Fruit fly (Drosophila melanogaster): ENCODE measurements around the gene CG3552.

CG3552 gene

DNA sequence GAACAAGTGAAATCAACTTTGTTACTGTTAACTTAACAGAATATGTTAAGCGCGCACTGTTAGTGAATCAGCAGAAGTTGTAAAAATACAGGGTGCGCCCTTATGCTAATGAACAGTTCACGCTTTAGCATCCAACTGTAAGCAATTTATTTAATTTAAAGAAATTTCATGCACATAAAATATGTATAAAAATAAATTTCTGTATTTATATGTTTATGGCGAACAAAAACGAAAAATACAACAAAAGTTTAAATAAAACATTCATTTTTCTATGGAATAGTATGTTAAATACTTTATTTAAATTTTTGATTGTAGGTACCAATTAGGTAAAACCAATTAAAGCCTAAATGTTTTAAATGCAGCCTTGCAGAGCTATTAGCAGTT, 31.6 kb upstream of the CG3552 start (continued):
- TF ChIP-seq Neu2 (GFP tag; optimal IDR thresholded peaks at IDR 0.05; ENCODE audit: borderline replicate concordance) (no peak), CG5180 (GFP tag; optimal IDR thresholded peaks at IDR 0.05) (no peak), CG11695 (GFP tag; IDR thresholded peaks at IDR 0.05) (peak; percentile 56; the same call in 2 of the 3 replicates), MESR4 (GFP tag; optimal IDR thresholded peaks at IDR 0.05) (no peak), HLH3B (GFP tag; IDR thresholded peaks at IDR 0.05) (no peak), Gsc (GFP tag; IDR thresholded peaks at IDR 0.05) (no peak), CG7928 (GFP tag; optimal IDR thresholded peaks at IDR 0.05) (no peak), CG17612 (GFP tag; IDR thresholded peaks at IDR 0.05) (no peak), CG6765 (GFP tag; optimal IDR thresholded peaks at IDR 0.05) (no peak), CG31224 (GFP tag; IDR thresholded peaks at IDR 0.05) (no peak), CG12659 (GFP tag; optimal IDR thresholded peaks at IDR 0.05) (peak; percentile 6), pb (GFP tag; optimal IDR thresholded peaks at IDR 0.05) (no peak), h (optimal IDR thresholded peaks at IDR 0.05) (no peak), Usf (GFP tag; optimal IDR thresholded peaks at IDR 0.05) (no peak), Awh (GFP tag; IDR thresholded peaks at IDR 0.05) (no peak), toy (GFP tag; IDR thresholded peaks at IDR 0.05) (no peak), tup (GFP tag; optimal IDR thresholded peaks at IDR 0.05) (no peak), chm (GFP tag; IDR thresholded peaks at IDR 0.05) (no peak), CG8281 (tag; optimal IDR thresholded peaks at IDR 0.05) (no peak), Kr (GFP tag; optimal IDR thresholded peaks at IDR 0.05) (no peak), Blimp-1 (GFP tag; optimal IDR thresholded peaks at IDR 0.05) (peak; percentile 52), Meics (GFP tag; optimal IDR thresholded peaks at IDR 0.05) (peak; percentile 59), ab (GFP tag; optimal IDR thresholded peaks at IDR 0.05) (no peak), Fer2 (tag; optimal IDR thresholded peaks at IDR 0.05) (no peak), CG1832 (GFP tag; optimal IDR thresholded peaks at IDR 0.05) (no peak), Hsf (GFP tag; optimal IDR thresholded peaks at IDR 0.05) (no peak), CG6813 (GFP tag; optimal IDR thresholded peaks at IDR 0.05) (no peak), pros (GFP tag; optimal IDR thresholded peaks at IDR 0.05) (no peak), sob (GFP tag; IDR thresholded peaks at IDR 0.05) (no peak), CG10274 (GFP tag; optimal IDR thresholded peaks at IDR 0.05) (no peak), Drgx (GFP tag; IDR thresholded peaks at IDR 0.05) (no peak), Jarid2 (GFP tag; optimal IDR thresholded peaks at IDR 0.05) (no peak), CG16779 (GFP tag; IDR thresholded peaks at IDR 0.05) (no peak), CG1529 (GFP tag; optimal IDR thresholded peaks at IDR 0.05) (no peak), CG17912 (GFP tag; optimal IDR thresholded peaks at IDR 0.05) (no peak), CG13287 (GFP tag; IDR thresholded peaks at IDR 0.05; ENCODE audit: partially characterized antibody) (no peak), fd3F (GFP tag; optimal IDR thresholded peaks at IDR 0.05) (no peak), CG3281 (GFP tag; optimal IDR thresholded peaks at IDR 0.05) (peak; percentile 39), CG9437 (GFP tag; optimal IDR thresholded peaks at IDR 0.05) (peak; percentile 38), onecut (GFP tag; IDR thresholded peaks at IDR 0.05) (no peak; the same call in 1 of the 2 replicates), sr (GFP tag; IDR thresholded peaks at IDR 0.05) (no peak), CG12219 (GFP tag; optimal IDR thresholded peaks at IDR 0.05) (no peak), Tbp (GFP tag; optimal IDR thresholded peaks at IDR 0.05) (no peak), Bgb (GFP tag; IDR thresholded peaks at IDR 0.05; ENCODE audit: partially characterized antibody) (no peak), CG14965 (GFP tag; optimal IDR thresholded peaks at IDR 0.05; ENCODE audit: borderline replicate concordance) (no peak), CG3065 (GFP tag; optimal IDR thresholded peaks at IDR 0.05) (no peak), Ravus (GFP tag; IDR thresholded peaks at IDR 0.05) (no peak), CG12104 (GFP tag; optimal IDR thresholded peaks at IDR 0.05) (no peak), gcm2 (GFP tag; optimal IDR thresholded peaks at IDR 0.05) (no peak), H2.0 (GFP tag; IDR thresholded peaks at IDR 0.05) (no peak), CG4617 (GFP tag; optimal IDR thresholded peaks at IDR 0.05; ENCODE audit: borderline replicate concordance) (no peak), CG4424 (GFP tag; optimal IDR thresholded peaks at IDR 0.05) (peak; percentile 17)

Measured in whole organism, embryonic.